Fruit fly (Drosophila melanogaster): Measurements from ENCODE around the gene UQCR-Q.

DNA sequence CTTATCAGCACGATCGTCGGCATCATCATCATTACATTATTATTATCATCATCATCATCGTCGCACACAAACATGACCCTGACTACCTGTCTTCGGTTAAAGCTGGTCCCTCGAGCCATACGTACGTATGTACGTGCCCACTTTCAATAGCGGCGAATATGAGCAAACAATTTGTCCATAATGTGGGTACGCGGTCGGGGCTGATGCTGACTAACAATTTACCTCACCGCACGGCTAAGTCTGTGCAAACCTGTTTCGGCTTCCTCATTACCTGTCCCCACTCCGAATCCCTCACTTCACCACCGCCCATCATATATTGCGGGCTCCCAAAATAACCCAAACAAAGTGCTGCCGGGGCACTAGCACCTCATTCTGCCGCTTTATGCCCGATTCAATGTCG, 44.2 kb upstream of the UQCR-Q start:
- TF ChIP-seq CG8478 (optimal IDR thresholded peaks at IDR 0.05): no peak
- no peak for TF ChIP-seq CTCF (optimal IDR thresholded peaks at IDR 0.05)

All from S2 (cell line).